Worm (Caenorhabditis elegans): ENCODE data around the gene pho-5.

Gene pho-5

ce11 chrIII:7271083-7271482, 14.6 kb downstream of the pho-5 start (continued):
- TF ChIP-seq ceh-20 (GFP tag; IDR thresholded peaks at IDR 0.05), result no peak
- TF ChIP-seq Y105C5A.15 (GFP tag; IDR thresholded peaks at IDR 0.05), result no peak
- no peak for TF ChIP-seq mxl-3 (GFP tag; optimal IDR thresholded peaks at IDR 0.05)
- no peak for TF ChIP-seq skn-1 (tag; optimal IDR thresholded peaks at IDR 0.05)
- TF ChIP-seq vab-7 (GFP tag; IDR thresholded peaks at IDR 0.05), result no peak
- TF ChIP-seq daf-8 (GFP tag; IDR thresholded peaks at IDR 0.05), result no peak
- TF ChIP-seq egl-43 (GFP tag; IDR thresholded peaks at IDR 0.05), result no peak
- no peak for TF ChIP-seq ceh-28 (tag; optimal IDR thresholded peaks at IDR 0.05)
- TF ChIP-seq duxl-1 (tag; optimal IDR thresholded peaks at IDR 0.05; ENCODE audit: poor library complexity), result no peak
- no peak for TF ChIP-seq F44E2.7 (GFP tag; IDR thresholded peaks at IDR 0.05)
- no peak for TF ChIP-seq hlh-11 (tag; optimal IDR thresholded peaks at IDR 0.05)
- TF ChIP-seq nhr-28 (tag; optimal IDR thresholded peaks at IDR 0.05), result peak; percentile 54
- no peak for TF ChIP-seq nhr-76 (tag; optimal IDR thresholded peaks at IDR 0.05)
- TF ChIP-seq ctbp-1 (GFP tag; IDR thresholded peaks at IDR 0.05), result no peak
- TF ChIP-seq nhr-48 (tag; optimal IDR thresholded peaks at IDR 0.05), result no peak
- TF ChIP-seq zip-11 (GFP tag; IDR thresholded peaks at IDR 0.05), result no peak
- no peak for TF ChIP-seq nhr-25 (tag; optimal IDR thresholded peaks at IDR 0.05; ENCODE audit: borderline replicate concordance, insufficient read depth)
- TF ChIP-seq fkh-10 (GFP tag; optimal IDR thresholded peaks at IDR 0.05), result no peak
- no peak for TF ChIP-seq unc-62 (GFP tag; optimal IDR thresholded peaks at IDR 0.05 in 1 of 2)
- TF ChIP-seq unc-62 (tag; optimal IDR thresholded peaks at IDR 0.05), result no peak
- peak; percentile 23 for TF ChIP-seq hlh-30 (tag; optimal IDR thresholded peaks at IDR 0.05; ENCODE audit: insufficient read depth)
- no peak for TF ChIP-seq tra-1 (GFP tag; IDR thresholded peaks at IDR 0.05)
- no peak for TF ChIP-seq set-16 (GFP tag; IDR thresholded peaks at IDR 0.05)

ce11 chrIII:7263028-7263427, 22.7 kb downstream of the pho-5 start:
- TF ChIP-seq unc-62 (GFP tag; optimal IDR thresholded peaks at IDR 0.05 in 1 of 2) (peak in 1 of 2 experiments; percentile 92), unc-62 (tag; optimal IDR thresholded peaks at IDR 0.05) (no peak), php-3 (GFP tag; IDR thresholded peaks at IDR 0.05) (no peak)

ce11 chrIII:7262592-7262991, 23.1 kb downstream of the pho-5 start:
- TF ChIP-seq duxl-1 (tag; optimal IDR thresholded peaks at IDR 0.05; ENCODE audit: poor library complexity), result no peak
- peak; percentile 31 for TF ChIP-seq ces-1 (GFP tag; optimal IDR thresholded peaks at IDR 0.05)
- TF ChIP-seq mxl-3 (GFP tag; optimal IDR thresholded peaks at IDR 0.05), result no peak
- no peak for TF ChIP-seq zfp-3 (GFP tag; conservative IDR thresholded peaks at IDR 0.05)
- TF ChIP-seq aly-2 (tag; optimal IDR thresholded peaks at IDR 0.05), result no peak
- no peak for TF ChIP-seq nhr-111 (GFP tag; optimal IDR thresholded peaks at IDR 0.05)
- no peak for TF ChIP-seq R02D3.7 (tag; optimal IDR thresholded peaks at IDR 0.05)
- no peak for TF ChIP-seq fos-1 (tag; optimal IDR thresholded peaks at IDR 0.05)

ce11 chrIII:7258931-7259330, 26.8 kb downstream of the pho-5 start, which contains the start of gene B0361.4:
B0361.4 (plus strand) TSS chrIII:7258991.
- TF ChIP-seq daf-19 (GFP tag; conservative IDR thresholded peaks at IDR 0.05), result no peak
- no peak for TF ChIP-seq nhr-25 (tag; optimal IDR thresholded peaks at IDR 0.05; ENCODE audit: borderline replicate concordance, insufficient read depth)
- TF ChIP-seq ces-1 (GFP tag; optimal IDR thresholded peaks at IDR 0.05), result peak; percentile 10
- TF ChIP-seq fkh-10 (GFP tag; optimal IDR thresholded peaks at IDR 0.05), result peak; percentile 71
- no peak for TF ChIP-seq nhr-48 (tag; optimal IDR thresholded peaks at IDR 0.05)
- TF ChIP-seq lin-38 (GFP tag; IDR thresholded peaks at IDR 0.05), result no peak
- TF ChIP-seq zfp-2 (tag; optimal IDR thresholded peaks at IDR 0.05), result no peak
- no peak for TF ChIP-seq ama-1 (optimal IDR thresholded peaks at IDR 0.05)
- TF ChIP-seq mxl-2 (GFP tag; conservative IDR thresholded peaks at IDR 0.05), result no peak

Measured in whole organism, L4 larva.